Worm (Caenorhabditis elegans): ENCODE results near the gene T28A11.17.

The T28A11.17 gene

DNA sequence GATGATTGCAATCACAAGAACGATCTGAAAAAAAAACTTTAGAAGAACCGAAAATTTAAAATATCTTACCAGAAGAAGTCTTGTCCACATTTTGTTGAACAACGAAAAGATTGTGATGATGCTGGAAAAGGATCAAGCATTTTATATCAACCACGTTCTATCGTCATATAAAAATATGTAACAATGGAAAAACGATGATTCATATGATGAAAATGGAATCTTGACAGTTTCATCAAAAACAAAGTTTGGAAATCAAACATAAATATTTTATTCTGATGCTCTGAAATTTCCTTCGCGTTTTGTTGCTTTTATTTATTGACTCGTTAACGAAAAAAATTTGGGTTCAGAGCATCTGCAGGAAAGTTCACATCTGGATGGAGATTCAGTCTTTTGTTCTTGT, 29.5 kb downstream of the T28A11.17 start, which contains the start of the genes K08D9.9 and str-16:
Gene K08D9.9 (minus strand): TSS at position 101 of the 400 bp plus-strand sequence.
Gene str-16 (plus strand): TSS at position 266 of the 400 bp plus-strand sequence.
- TF ChIP-seq ceh-91 (GFP tag; IDR thresholded peaks at IDR 0.05), result no peak
- no peak for TF ChIP-seq lin-40 (tag; optimal IDR thresholded peaks at IDR 0.05)
- TF ChIP-seq efl-1 (GFP tag; optimal IDR thresholded peaks at IDR 0.05), result no peak
- TF ChIP-seq unc-130 (GFP tag; optimal IDR thresholded peaks at IDR 0.05), result no peak
- no peak for TF ChIP-seq cebp-2 (GFP tag; IDR thresholded peaks at IDR 0.05)
- no peak for TF ChIP-seq ceh-40 (GFP tag; IDR thresholded peaks at IDR 0.05)
- TF ChIP-seq lag-1 (GFP tag; IDR thresholded peaks at IDR 0.05), result no peak
- TF ChIP-seq tlf-1 (GFP tag; optimal IDR thresholded peaks at IDR 0.05), result no peak
- no peak for TF ChIP-seq nhr-80 (tag; optimal IDR thresholded peaks at IDR 0.05)
- TF ChIP-seq F10E7.11 (tag; optimal IDR thresholded peaks at IDR 0.05), result no peak
- no peak for TF ChIP-seq F37B4.10 (GFP tag; IDR thresholded peaks at IDR 0.05)
- no peak for TF ChIP-seq attf-6 (GFP tag; IDR thresholded peaks at IDR 0.05)
- no peak for TF ChIP-seq rcor-1 (GFP tag; IDR thresholded peaks at IDR 0.05)
- TF ChIP-seq ZK185.1 (tag; optimal IDR thresholded peaks at IDR 0.05; ENCODE audit: poor library complexity, severe bottlenecking), result no peak
- no peak for TF ChIP-seq F52B5.7 (tag; optimal IDR thresholded peaks at IDR 0.05)

DNA sequence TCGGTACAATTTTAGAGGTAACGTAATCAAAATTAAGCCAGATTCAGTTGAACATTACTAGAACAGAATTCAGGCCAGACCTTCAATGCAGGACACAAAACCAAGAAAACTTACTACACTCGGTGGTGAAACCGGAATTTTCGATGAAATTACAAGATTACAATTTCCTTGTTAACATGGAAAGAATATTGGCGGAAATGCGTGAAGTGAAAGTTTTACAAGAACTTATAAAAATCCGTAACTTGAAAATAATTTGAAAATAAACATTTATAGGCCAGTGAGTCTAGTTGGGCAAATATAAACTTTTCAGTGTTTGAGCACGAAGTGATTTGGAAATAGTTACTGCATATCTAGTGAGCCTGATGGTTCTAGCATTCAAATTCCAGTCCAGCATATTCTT, 31.2 kb downstream of the T28A11.17 start, which contains the start of gene K08D9.6:
Gene K08D9.6 (minus strand): TSS at position 101 of the 400 bp plus-strand sequence.
- TF ChIP-seq lin-54 (GFP tag; optimal IDR thresholded peaks at IDR 0.05) (no peak), mcd-1 (GFP tag; IDR thresholded peaks at IDR 0.05) (no peak), nfyb-1 (GFP tag; IDR thresholded peaks at IDR 0.05) (no peak), Y79H2A.3 (GFP tag; conservative IDR thresholded peaks at IDR 0.05) (no peak), unc-62 (GFP tag; optimal IDR thresholded peaks at IDR 0.05) (no peak), F23B12.7 (tag; optimal IDR thresholded peaks at IDR 0.05; ENCODE audit: insufficient read depth) (no peak), rec-8 (tag; optimal IDR thresholded peaks at IDR 0.05) (no peak), egrh-3 (GFP tag; IDR thresholded peaks at IDR 0.05) (no peak), ZK185.1 (tag; optimal IDR thresholded peaks at IDR 0.05; ENCODE audit: poor library complexity, severe bottlenecking) (no peak), bed-1 (GFP tag; IDR thresholded peaks at IDR 0.05) (no peak)

DNA sequence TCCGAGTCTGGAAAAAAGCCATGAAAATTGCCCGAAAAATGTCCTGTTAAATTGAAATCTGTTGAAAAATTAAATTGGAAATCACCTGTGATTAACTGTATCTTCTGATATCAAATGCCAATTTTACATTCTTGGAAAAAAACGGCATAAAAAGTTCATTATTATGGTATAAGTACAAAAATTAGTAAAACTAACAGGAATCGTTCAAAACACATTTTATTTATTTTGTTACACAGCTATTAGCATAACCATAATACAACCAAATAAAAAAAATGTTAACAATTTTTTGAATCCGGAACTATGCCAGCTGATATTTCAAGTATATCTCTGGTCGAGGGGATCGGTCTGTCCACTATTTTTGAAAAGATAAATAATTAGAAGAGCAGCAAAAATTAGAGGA, 35.5 kb downstream of the T28A11.17 start, which contains the start of gene K08D9.10:
Gene K08D9.10 (plus strand): TSS at position 301 of the 400 bp plus-strand sequence.
- no peak for TF ChIP-seq madf-10 (tag; optimal IDR thresholded peaks at IDR 0.05)
- no peak for TF ChIP-seq K12H6.12 (tag; optimal IDR thresholded peaks at IDR 0.05)
- TF ChIP-seq B0035.1 (tag; optimal IDR thresholded peaks at IDR 0.05), result no peak

DNA sequence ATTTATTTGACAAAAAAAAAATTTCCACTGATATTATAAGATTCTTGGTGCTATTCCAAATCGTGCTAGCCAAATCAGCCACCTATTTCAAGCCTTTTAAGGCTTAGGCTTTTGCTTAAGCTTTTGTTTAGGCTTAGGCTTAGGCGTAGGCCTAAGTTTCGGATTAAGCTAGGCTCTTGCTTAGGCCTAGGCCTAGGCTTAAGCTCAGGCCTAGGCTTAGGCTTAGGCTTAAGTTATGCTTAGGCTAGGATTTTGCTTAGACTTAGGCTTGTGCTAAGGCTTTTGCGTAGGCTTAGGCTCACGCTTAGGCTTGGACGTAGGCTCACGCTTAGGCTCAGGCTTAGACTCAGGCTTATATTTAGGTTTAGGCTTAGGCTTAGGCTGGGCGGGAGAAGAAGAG, 35.9 kb downstream of the T28A11.17 start:
- TF ChIP-seq let-526 (GFP tag; IDR thresholded peaks at IDR 0.05), result no peak
- no peak for TF ChIP-seq repo-1 (tag; optimal IDR thresholded peaks at IDR 0.05)
- no peak for TF ChIP-seq ets-4 (GFP tag; optimal IDR thresholded peaks at IDR 0.05)
- no peak for TF ChIP-seq B0261.1 (tag; optimal IDR thresholded peaks at IDR 0.05)
- no peak for TF ChIP-seq F52B5.7 (tag; optimal IDR thresholded peaks at IDR 0.05)
- no peak for TF ChIP-seq egl-18 (GFP tag; IDR thresholded peaks at IDR 0.05)
- no peak for TF ChIP-seq dox-1 (GFP tag; IDR thresholded peaks at IDR 0.05)

DNA sequence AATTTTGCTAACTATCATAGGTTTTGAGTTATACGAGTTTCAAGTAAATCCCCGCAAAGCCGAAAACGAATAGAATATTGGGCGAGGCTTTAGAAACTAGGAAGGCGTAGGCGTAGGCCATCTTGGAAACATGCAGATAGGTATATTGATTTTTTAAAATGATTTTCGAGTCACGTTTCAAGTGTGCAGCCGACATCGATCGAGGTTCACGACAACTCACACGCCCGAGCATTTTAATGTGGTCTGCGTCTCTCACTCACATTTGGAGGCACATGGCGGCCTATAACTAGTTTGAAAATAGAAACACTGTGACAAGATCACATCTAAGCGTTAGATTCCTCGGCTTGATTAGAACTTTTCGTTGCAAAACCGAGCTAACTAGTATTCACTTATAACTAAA, 38.7 kb downstream of the T28A11.17 start, which contains the start of gene K08D9.2:
Gene K08D9.2 (plus strand): TSS at position 301 of the 400 bp plus-strand sequence.
- TF ChIP-seq dpff-1 (tag; optimal IDR thresholded peaks at IDR 0.05) (no peak), egl-44 (GFP tag; IDR thresholded peaks at IDR 0.05) (no peak), tbx-9 (tag; optimal IDR thresholded peaks at IDR 0.05; ENCODE audit: borderline replicate concordance) (no peak), egrh-3 (GFP tag; IDR thresholded peaks at IDR 0.05) (no peak)
